Fruit fly (Drosophila melanogaster) whole organism, embryonic: ENCODE results near the gene CG33181.

Source experiments
- Bgb ChIP-seq: fragments of 200-800 bp; sonication (Bioruptor generic); IDR thresholded peaks from 2 replicates; pipeline ENCODE4 v1.3.6; 2022; ENCODE audit warnings: missing biosample characterization, missing genetic modification characterization; ENCODE audit not compliant: partially characterized antibody
- CG11085 ChIP-seq: fragments of 200-800 bp; sonication (Bioruptor generic); IDR thresholded peaks from 2 replicates; pipeline ENCODE4 v1.3.6; 2022; ENCODE audit warnings: missing biosample characterization, missing genetic modification characterization
- CG12155 ChIP-seq: fragments of 200-800 bp; sonication (Bioruptor generic); optimal IDR thresholded peaks from 3 replicates; lab custom pipeline; 2016; ENCODE audit warnings: missing biosample characterization, missing genetic modification characterization
- CG13123 ChIP-seq: fragments of 200-800 bp; sonication (Bioruptor generic); optimal IDR thresholded peaks from 2 replicates; lab custom pipeline; 2016; ENCODE audit warnings: missing biosample characterization, missing genetic modification characterization
- CG13424 ChIP-seq: fragments of 200-800 bp; sonication (Bioruptor generic); optimal IDR thresholded peaks from 2 replicates; lab custom pipeline; 2019; ENCODE audit warnings: missing biosample characterization, mild to moderate bottlenecking, missing genetic modification characterization, moderate library complexity
- CG14667 ChIP-seq: fragments of 200-800 bp; sonication (Bioruptor generic); IDR thresholded peaks from 2 replicates; pipeline ENCODE4 v1.3.6; 2022; ENCODE audit warnings: missing biosample characterization, missing genetic modification characterization
- CG15073 ChIP-seq: fragments of 200-800 bp; sonication (Bioruptor generic); optimal IDR thresholded peaks from 2 replicates; lab custom pipeline; 2016; ENCODE audit warnings: missing biosample characterization, missing genetic modification characterization
- CG15479 ChIP-seq: fragments of 200-800 bp; sonication (Bioruptor generic); optimal IDR thresholded peaks from 3 replicates; lab custom pipeline; 2019; ENCODE audit warnings: missing biosample characterization, mild to moderate bottlenecking, missing genetic modification characterization, moderate library complexity
- CG2712 ChIP-seq: fragments of 200-800 bp; optimal IDR thresholded peaks from 3 replicates; lab custom pipeline; 2019; ENCODE audit warnings: missing biosample characterization, mild to moderate bottlenecking, missing genetic modification characterization, moderate library complexity
- CG31441 ChIP-seq: fragments of 200-800 bp; sonication (Bioruptor generic); IDR thresholded peaks from 2 replicates; pipeline ENCODE4 v1.3.6; 2022; ENCODE audit warnings: missing biosample characterization, missing genetic modification characterization
- CG32772 ChIP-seq: fragments of 200-800 bp; sonication (Bioruptor generic); IDR thresholded peaks from 2 replicates; pipeline ENCODE4 v1.3.6; 2022; ENCODE audit warnings: missing biosample characterization, missing genetic modification characterization
- CG3726 ChIP-seq: fragments of 200-800 bp; sonication (Bioruptor generic); IDR thresholded peaks from 3 replicates; pipeline ENCODE4, ENCODE4 v1.3.6; 2022; ENCODE audit warnings: missing biosample characterization, missing genetic modification characterization
- CG4730 ChIP-seq: fragments of 200-800 bp; sonication (Bioruptor generic); IDR thresholded peaks from 2 replicates; pipeline ENCODE4 v1.3.6; 2022; ENCODE audit warnings: missing biosample characterization, missing genetic modification characterization
- CG5180 ChIP-seq: fragments of 200-800 bp; sonication (Bioruptor generic); optimal IDR thresholded peaks from 3 replicates; lab custom pipeline; 2017; ENCODE audit warnings: missing biosample characterization, missing genetic modification characterization, mild to moderate bottlenecking, moderate library complexity, missing genetic modification reagents
- CG8388 ChIP-seq: fragments of 200-800 bp; sonication (Bioruptor generic); optimal IDR thresholded peaks from 2 replicates; lab custom pipeline; 2019; ENCODE audit warnings: missing biosample characterization, mild to moderate bottlenecking, missing genetic modification characterization, moderate library complexity
- CG9797 ChIP-seq: fragments of 200-800 bp; sonication (Bioruptor generic); optimal IDR thresholded peaks from 3 replicates; lab custom pipeline; 2018; ENCODE audit warnings: missing biosample characterization, mild to moderate bottlenecking, missing genetic modification characterization
- CG9817 ChIP-seq: fragments of 200-800 bp; sonication (Bioruptor generic); optimal IDR thresholded peaks from 2 replicates; lab custom pipeline; 2018; ENCODE audit warnings: missing biosample characterization, mild to moderate bottlenecking, missing genetic modification characterization, moderate library complexity
- Ets65A ChIP-seq: fragments of 200-800 bp; sonication (Bioruptor generic); peaks from one replicate; lab custom pipeline; 2016; ENCODE audit warnings: missing biosample characterization, missing genetic modification characterization
- Fer1 ChIP-seq: fragments of 200-800 bp; sonication (Bioruptor generic); optimal IDR thresholded peaks from 2 replicates; lab custom pipeline; 2017; ENCODE audit warnings: missing biosample characterization, mild to moderate bottlenecking, missing genetic modification characterization
- Fer3 ChIP-seq: fragments of 200-800 bp; sonication (Bioruptor generic); optimal IDR thresholded peaks from 2 replicates; lab custom pipeline; 2018; ENCODE audit warnings: missing biosample characterization, mild to moderate bottlenecking, missing genetic modification characterization, moderate library complexity
- Hand ChIP-seq: fragments of 200-800 bp; sonication (Bioruptor generic); optimal IDR thresholded peaks from 2 replicates; lab custom pipeline; 2017; ENCODE audit warnings: mild to moderate bottlenecking, missing biosample characterization, missing genetic modification reagents, missing genetic modification characterization
- Neu2 ChIP-seq: fragments of 200-800 bp; sonication (Bioruptor generic); optimal IDR thresholded peaks from 3 replicates; lab custom pipeline; 2016; ENCODE audit warnings: missing biosample characterization, missing genetic modification characterization, borderline replicate concordance
- Pdp1 ChIP-seq, 2 experiments: fragments of 200-800 bp; sonication (Bioruptor generic); optimal IDR thresholded peaks; 3 replicates each; lab custom pipeline; 2016; ENCODE audit warnings: missing biosample characterization in 2 of 2, missing genetic modification characterization in 2 of 2, mild to moderate bottlenecking in 1 of 2, moderate library complexity in 1 of 2
- Rfx ChIP-seq: fragments of 200-800 bp; sonication (Bioruptor generic); IDR thresholded peaks from 2 replicates; pipeline ENCODE4 v1.3.6; 2022; ENCODE audit warnings: missing biosample characterization, missing genetic modification characterization
- Trl ChIP-seq, 3 experiments: fragments of >200 bp in 2 of 3; fragments of 200-800 bp in 1 of 3; sonication (Bioruptor generic) in 1 of 3; optimal IDR thresholded peaks; 2 replicates in 1 of 3; 3 replicates in 2 of 3; lab custom pipeline; 2016 to 2017; ENCODE audit warnings: missing biosample characterization in 1 of 3, missing genetic modification characterization in 1 of 3
- Usf ChIP-seq: fragments of 200-800 bp; sonication (Bioruptor generic); optimal IDR thresholded peaks from 2 replicates; lab custom pipeline; 2017; ENCODE audit warnings: missing genotype, missing biosample characterization, missing genetic modification characterization
- caup ChIP-seq: fragments of 200-800 bp; sonication (Bioruptor generic); optimal IDR thresholded peaks from 3 replicates; lab custom pipeline; 2017; ENCODE audit warnings: missing biosample characterization, mild to moderate bottlenecking, missing genetic modification characterization, moderate library complexity; ENCODE audit not compliant: severe bottlenecking
- chm ChIP-seq: fragments of 200-800 bp; sonication (Bioruptor generic); IDR thresholded peaks from 2 replicates; pipeline ENCODE4 v1.3.6; 2022; ENCODE audit warnings: missing biosample characterization, missing genetic modification characterization
- chn ChIP-seq: fragments of 200-800 bp; sonication (Bioruptor generic); optimal IDR thresholded peaks from 2 replicates; lab custom pipeline; 2016; ENCODE audit warnings: missing biosample characterization, missing genetic modification characterization
- crp ChIP-seq, 2 experiments: fragments of 200-800 bp; sonication (Bioruptor generic); optimal IDR thresholded peaks; 2 replicates in 1 of 2; 3 replicates in 1 of 2; lab custom pipeline; 2017; ENCODE audit warnings: missing biosample characterization in 2 of 2, missing genetic modification characterization in 2 of 2, mild to moderate bottlenecking in 1 of 2, moderate library complexity in 1 of 2
- dati ChIP-seq: fragments of 200-800 bp; sonication (Bioruptor generic); IDR thresholded peaks from 2 replicates; pipeline ENCODE4 v1.3.6; 2022; ENCODE audit warnings: missing biosample characterization, missing genetic modification characterization
- gfzf ChIP-seq: fragments of 200-800 bp; sonication (Bioruptor generic); optimal IDR thresholded peaks from 2 replicates; lab custom pipeline; 2016; ENCODE audit warnings: missing biosample characterization, mild to moderate bottlenecking, missing genetic modification characterization, moderate library complexity
- grau ChIP-seq: fragments of 200-800 bp; optimal IDR thresholded peaks from 3 replicates; lab custom pipeline; 2019; ENCODE audit warnings: missing biosample characterization, mild to moderate bottlenecking, missing genetic modification characterization, moderate library complexity
- knrl ChIP-seq: fragments of 200-800 bp; sonication (Bioruptor generic); IDR thresholded peaks from 3 replicates; pipeline ENCODE4 v1.3.6; 2022; ENCODE audit warnings: missing biosample characterization, missing genetic modification characterization; ENCODE audit not compliant: partially characterized antibody
- lmd ChIP-seq: fragments of 200-800 bp; sonication (Bioruptor generic); IDR thresholded peaks from 2 replicates; pipeline ENCODE4 v1.3.6; 2022; ENCODE audit warnings: missing biosample characterization, missing genetic modification characterization
- pfk ChIP-seq: fragments of 200-800 bp; sonication (Bioruptor generic); optimal IDR thresholded peaks from 2 replicates; lab custom pipeline; 2018; ENCODE audit warnings: missing biosample characterization, mild to moderate bottlenecking, missing genetic modification characterization, moderate library complexity
- prd ChIP-seq, 3 experiments: fragments of >200 bp in 2 of 3; fragments of 200-800 bp in 1 of 3; sonication (Bioruptor generic) in 1 of 3; optimal IDR thresholded peaks in 2 of 3; IDR thresholded peaks in 1 of 3; 2 replicates in 2 of 3; 3 replicates in 1 of 3; pipeline versions ENCODE4 v1.3.6 to Lab custom; 2017 to 2022; ENCODE audit warnings: missing biosample characterization in 1 of 3, missing genetic modification characterization in 1 of 3
- row ChIP-seq: fragments of 200-800 bp; sonication (Bioruptor generic); IDR thresholded peaks from 3 replicates; pipeline ENCODE4 v1.3.6; 2022; ENCODE audit warnings: missing biosample characterization, missing genetic modification characterization
- schlank ChIP-seq: fragments of 200-800 bp; sonication (Bioruptor generic); optimal IDR thresholded peaks from 2 replicates; lab custom pipeline; 2018; ENCODE audit warnings: missing biosample characterization, mild to moderate bottlenecking, missing genetic modification characterization
- so ChIP-seq: fragments of 200-800 bp; sonication (Bioruptor generic); IDR thresholded peaks from 3 replicates; pipeline ENCODE4 v1.3.6; 2022; ENCODE audit warnings: missing biosample characterization, missing genetic modification characterization
- sqz ChIP-seq: fragments of 200-800 bp; sonication (Bioruptor generic); optimal IDR thresholded peaks from 3 replicates; lab custom pipeline; 2018; ENCODE audit warnings: missing biosample characterization, mild to moderate bottlenecking, missing genetic modification characterization
- stwl ChIP-seq: fragments of 200-800 bp; sonication (Bioruptor generic); optimal IDR thresholded peaks from 3 replicates; lab custom pipeline; 2018; ENCODE audit warnings: missing biosample characterization, mild to moderate bottlenecking, missing genetic modification characterization, moderate library complexity
- sug ChIP-seq: fragments of 200-800 bp; optimal IDR thresholded peaks from 2 replicates; lab custom pipeline; 2019; ENCODE audit warnings: missing biosample characterization, mild to moderate bottlenecking, missing genetic modification characterization, moderate library complexity
- tna ChIP-seq: fragments of 200-800 bp; sonication (Bioruptor generic); IDR thresholded peaks from 2 replicates; pipeline ENCODE4 v1.3.6; 2022; ENCODE audit warnings: missing biosample characterization, missing genetic modification characterization; ENCODE audit not compliant: partially characterized antibody
- z ChIP-seq: fragments of 200-800 bp; sonication (Bioruptor generic); IDR thresholded peaks from 3 replicates; pipeline ENCODE4 v1.3.6; 2022; ENCODE audit warnings: missing biosample characterization, missing genetic modification characterization
- zen ChIP-seq: fragments of 200-800 bp; sonication (Bioruptor generic); optimal IDR thresholded peaks from 3 replicates; lab custom pipeline; 2018; ENCODE audit warnings: missing biosample characterization, mild to moderate bottlenecking, missing genetic modification characterization, moderate library complexity
- zfh2 ChIP-seq: fragments of 200-800 bp; sonication (Bioruptor generic); optimal IDR thresholded peaks from 2 replicates; lab custom pipeline; 2016; ENCODE audit warnings: missing biosample characterization, missing genetic modification characterization

The CG33181 gene

dm6 chrX:8533589-8534320 lies 44.6 kb downstream of the CG33181 start:
- TF ChIP-seq sug (tag; lab: Kevin White, UChicago) (no peak), Fer3 (tag; lab: Kevin White, UChicago) (peak; percentile 44), z (no peak), Hand (GFP tag; lab: Kevin White, UChicago) (peak; percentile 10), CG4730 (0 out of 2 replicates have a peak, but pooled peaks have one; percentile 14), stwl (tag; lab: Kevin White, UChicago) (peak; percentile 88), CG3726 (no peak), CG31441 (GFP tag; lab: Robert Waterston, UW) (0 out of 2 replicates have a peak, but pooled peaks have one; percentile 3), Fer1 (GFP tag; lab: Kevin White, UChicago) (peak; percentile 30), CG9797 (GFP tag; lab: Kevin White, UChicago) (no peak), CG8388 (GFP tag; lab: Kevin White, UChicago) (no peak), CG14667 (GFP tag; lab: Robert Waterston, UW) (peak; percentile 45; the same call in 1 of the 2 replicates), schlank (tag; lab: Kevin White, UChicago) (no peak), CG15073 (GFP tag; lab: Kevin White, UChicago) (no peak), Pdp1 (GFP tag; optimal IDR thresholded peaks at IDR 0.05; lab: Kevin White, UChicago) (no peak), dati (GFP tag; lab: Robert Waterston, UW) (no peak), zen (tag; lab: Kevin White, UChicago) (no peak), CG12155 (GFP tag; lab: Kevin White, UChicago) (no peak), chn (GFP tag; lab: Kevin White, UChicago) (no peak), prd (optimal IDR thresholded peaks at IDR 0.05; lab: Kevin White, UChicago) (no peak), prd (GFP tag; IDR thresholded peaks at IDR 0.05; lab: Robert Waterston, UW) (peak; percentile 60; the same call in 2 of the 3 replicates), Neu2 (GFP tag; lab: Kevin White, UChicago) (no peak), zfh2 (GFP tag; lab: Kevin White, UChicago) (peak; percentile 38), lmd (GFP tag; lab: Robert Waterston, UW) (peak; percentile 40; the same call in 1 of the 2 replicates), CG9817 (tag; lab: Kevin White, UChicago) (peak; percentile 54), crp (GFP tag; optimal IDR thresholded peaks at IDR 0.05; lab: Kevin White, UChicago) (no peak), Bgb (GFP tag; lab: Robert Waterston, UW) (no peak), tna (GFP tag; lab: Robert Waterston, UW) (no peak), knrl (no peak), CG32772 (GFP tag; lab: Robert Waterston, UW) (peak; percentile 32; the same call in 1 of the 2 replicates), pfk (no peak), chm (GFP tag; lab: Robert Waterston, UW) (0 out of 2 replicates have a peak, but pooled peaks have one; percentile 30), sqz (peak; percentile 58), Trl (optimal IDR thresholded peaks at IDR 0.05; lab: Kevin White, UChicago) (peak; percentile 56 to 69), Trl (GFP tag; optimal IDR thresholded peaks at IDR 0.05; lab: Kevin White, UChicago) (no peak), row (peak; percentile 61), CG5180 (GFP tag; lab: Kevin White, UChicago) (no peak), CG13123 (GFP tag; lab: Kevin White, UChicago) (no peak), Usf (GFP tag; lab: Kevin White, UChicago) (no peak), grau (peak; percentile 83), gfzf (GFP tag; lab: Kevin White, UChicago) (no peak), so (GFP tag; lab: Robert Waterston, UW) (no peak), CG13424 (peak; percentile 15), CG11085 (GFP tag; lab: Robert Waterston, UW) (no peak), Ets65A (GFP tag; lab: Kevin White, UChicago) (no peak), Rfx (peak; percentile 67), CG15479 (GFP tag; lab: Kevin White, UChicago) (peak; percentile 4), caup (GFP tag; lab: Kevin White, UChicago) (peak; percentile 15), CG2712 (tag; lab: Kevin White, UChicago) (no peak)
